Fruit fly (Drosophila melanogaster): ENCODE data around the gene CG14073.

CG14073 gene

DNA sequence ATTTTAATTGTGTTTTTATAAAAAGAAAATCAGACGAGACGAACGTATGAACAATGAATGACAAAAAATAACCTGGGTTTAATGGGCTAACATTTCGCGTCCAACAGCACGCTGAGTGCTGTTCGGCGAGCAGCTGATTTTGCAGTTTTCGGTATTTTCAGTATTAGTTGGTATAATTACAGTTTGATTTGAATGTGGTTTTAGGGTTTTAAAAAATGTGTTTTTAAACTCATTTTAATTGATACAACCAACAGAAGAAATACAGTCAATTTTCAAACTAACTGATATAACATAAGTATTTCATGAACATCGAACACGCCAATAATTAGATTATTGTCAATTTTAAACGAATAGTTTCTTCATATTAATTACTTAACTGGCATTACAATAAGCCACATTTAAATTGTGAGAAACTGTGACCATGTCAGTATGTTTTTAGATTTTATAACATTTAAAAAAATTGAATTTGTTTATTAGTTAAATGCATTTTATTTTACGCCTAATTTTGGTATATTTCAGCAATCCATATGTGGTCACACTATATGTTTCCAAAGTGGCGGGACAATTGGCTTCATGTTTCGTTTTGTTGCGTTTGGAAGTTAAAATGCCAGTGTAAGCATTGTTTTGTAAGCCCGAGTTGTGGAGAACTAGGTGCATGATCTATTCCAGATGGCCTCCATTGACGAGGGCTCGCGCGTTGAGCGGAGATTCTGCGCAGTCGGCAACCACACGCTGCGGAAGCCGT is at the start of gene CG14073, which contains the start of gene HipHop:
TSS of gene CG14073 (minus strand) at position 38 of the 745 bp plus-strand sequence.
TSS of gene HipHop (plus strand) at position 534 of the 745 bp plus-strand sequence.
- TF ChIP-seq MBD-R2 (GFP tag; IDR thresholded peaks at IDR 0.05) (peak; percentile 46; the same call in 1 of the 2 replicates), Awh (GFP tag; IDR thresholded peaks at IDR 0.05) (no peak), Lhr (GFP tag; optimal IDR thresholded peaks at IDR 0.05) (peak; percentile 4), CG1603 (tag; optimal IDR thresholded peaks at IDR 0.05) (peak; percentile 3), fd64A (GFP tag; optimal IDR thresholded peaks at IDR 0.05) (no peak), CG12391 (tag; optimal IDR thresholded peaks at IDR 0.05) (peak; percentile 4), CG15696 (tag; optimal IDR thresholded peaks at IDR 0.05) (no peak), BEAF-32 (GFP tag; optimal IDR thresholded peaks at IDR 0.05) (peak; percentile 22), CG14710 (tag; optimal IDR thresholded peaks at IDR 0.05) (peak; percentile 30), Dp (GFP tag; optimal IDR thresholded peaks at IDR 0.05) (peak; percentile 75), Myb (GFP tag; optimal IDR thresholded peaks at IDR 0.05) (peak; percentile 70), knrl (GFP tag; IDR thresholded peaks at IDR 0.05; ENCODE audit: partially characterized antibody) (no peak), MESR4 (GFP tag; optimal IDR thresholded peaks at IDR 0.05) (peak; percentile 16), Hand (GFP tag; optimal IDR thresholded peaks at IDR 0.05) (no peak), gfzf (GFP tag; optimal IDR thresholded peaks at IDR 0.05) (peak; percentile 74), tap (tag; optimal IDR thresholded peaks at IDR 0.05) (peak; percentile 11), Bgb (GFP tag; IDR thresholded peaks at IDR 0.05; ENCODE audit: partially characterized antibody) (0 out of 2 replicates have a peak, but pooled peaks have one; percentile 11), CG8924 (tag; optimal IDR thresholded peaks at IDR 0.05) (peak; percentile 28), CG2116 (GFP tag; optimal IDR thresholded peaks at IDR 0.05) (peak; percentile 7), Dll (GFP tag; IDR thresholded peaks at IDR 0.05; ENCODE audit: partially characterized antibody) (0 out of 4 replicates have a peak, but pooled peaks have one; percentile 17), CG7987 (GFP tag; optimal IDR thresholded peaks at IDR 0.05) (no peak), Kr (GFP tag; optimal IDR thresholded peaks at IDR 0.05) (no peak), trem (tag; optimal IDR thresholded peaks at IDR 0.05) (peak; percentile 35), E2f2 (GFP tag; IDR thresholded peaks at IDR 0.05) (peak; percentile 81), CG9797 (GFP tag; optimal IDR thresholded peaks at IDR 0.05) (peak; percentile 70), pzg (GFP tag; optimal IDR thresholded peaks at IDR 0.05) (peak; percentile 43), bigmax (GFP tag; optimal IDR thresholded peaks at IDR 0.05) (peak; percentile 17), phol (tag; optimal IDR thresholded peaks at IDR 0.05) (peak; percentile 4), crp (GFP tag; optimal IDR thresholded peaks at IDR 0.05) (peak in 1 of 2 experiments; percentile 86), fd3F (GFP tag; optimal IDR thresholded peaks at IDR 0.05) (no peak), CG11504 (tag; optimal IDR thresholded peaks at IDR 0.05) (peak; percentile 95), Nf-YC (tag; optimal IDR thresholded peaks at IDR 0.05) (peak; percentile 31), CG17186 (GFP tag; optimal IDR thresholded peaks at IDR 0.05) (peak; percentile 99), sens (GFP tag) (peak; percentile 54), Mes4 (GFP tag; optimal IDR thresholded peaks at IDR 0.05) (no peak), CG10267 (tag; optimal IDR thresholded peaks at IDR 0.05) (peak; percentile 8)

DNA sequence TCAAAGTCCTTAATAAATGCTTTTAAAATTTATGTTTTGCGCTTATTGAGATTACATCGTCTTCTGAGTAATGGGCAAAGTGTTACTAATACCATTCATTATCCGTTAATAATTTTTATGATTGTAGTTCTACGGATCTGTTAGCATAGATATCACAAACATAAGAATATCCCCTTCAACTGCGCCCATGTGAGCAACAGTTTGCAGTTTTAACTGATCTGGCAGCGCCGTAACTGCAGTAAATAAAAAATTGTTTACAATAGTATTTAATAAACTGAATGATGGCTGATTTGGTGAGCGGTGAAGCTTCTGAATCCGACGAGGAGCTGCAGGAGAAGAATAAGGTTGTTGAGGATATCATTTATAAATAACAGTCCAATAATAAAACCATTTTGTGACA is 49.6 kb upstream of the CG14073 start, which contains the start of gene Blos3:
TSS of gene Blos3 (plus strand) at position 198 of the 400 bp plus-strand sequence.
- no peak for TF ChIP-seq Vsx1 (GFP tag; optimal IDR thresholded peaks at IDR 0.05)
- no peak for TF ChIP-seq CG7745 (tag; optimal IDR thresholded peaks at IDR 0.05)
- TF ChIP-seq CG9437 (GFP tag; optimal IDR thresholded peaks at IDR 0.05), result peak; percentile 13
- no peak for TF ChIP-seq CG31441 (GFP tag; IDR thresholded peaks at IDR 0.05)
- TF ChIP-seq vvl (GFP tag; IDR thresholded peaks at IDR 0.05), result peak; percentile 41; the same call in 1 of the 2 replicates
- peak; percentile 16 for TF ChIP-seq tx (GFP tag; optimal IDR thresholded peaks at IDR 0.05)
- 0 out of 2 replicates have a peak, but pooled peaks have one; percentile 6 for TF ChIP-seq CG3847 (GFP tag; IDR thresholded peaks at IDR 0.05)
- TF ChIP-seq Fer3 (tag; optimal IDR thresholded peaks at IDR 0.05), result no peak
- TF ChIP-seq CG16813 (GFP tag; IDR thresholded peaks at IDR 0.05; ENCODE audit: partially characterized antibody), result no peak
- peak; percentile 26 for TF ChIP-seq emc (GFP tag; optimal IDR thresholded peaks at IDR 0.05)
- TF ChIP-seq Oaz (GFP tag; IDR thresholded peaks at IDR 0.05), result no peak
- no peak for TF ChIP-seq gfzf (GFP tag; optimal IDR thresholded peaks at IDR 0.05)
- TF ChIP-seq CG10274 (GFP tag; optimal IDR thresholded peaks at IDR 0.05), result no peak
- TF ChIP-seq psq (GFP tag; optimal IDR thresholded peaks at IDR 0.05), result no peak

Measured in whole organism, embryonic.